Worm (Caenorhabditis elegans) whole organism, early embryonic: ENCODE results near the gene lgc-44.

Experiments used
- B0310.2 ChIP-seq: sonication (generic microtip); optimal IDR thresholded peaks from 2 replicates; lab custom pipeline; 2016; ENCODE audit warnings: mild to moderate bottlenecking, missing genetic modification characterization, missing compliant biosample characterization
- F13C5.2 ChIP-seq: sonication (generic microtip); optimal IDR thresholded peaks from 2 replicates; lab custom pipeline; 2017; ENCODE audit warnings: mild to moderate bottlenecking, missing genetic modification characterization, inconsistent platforms, missing compliant biosample characterization
- aly-1 ChIP-seq: sonication (generic microtip); optimal IDR thresholded peaks from 2 replicates; lab custom pipeline; 2016; ENCODE audit warnings: missing genetic modification characterization, missing compliant biosample characterization
- ama-1 ChIP-seq: fragments of 150-350 bp; optimal IDR thresholded peaks from 2 replicates; lab custom pipeline; 2014
- ceh-13 ChIP-seq: fragments of 200-800 bp; sonication (Bioruptor generic); optimal IDR thresholded peaks from 2 replicates; lab custom pipeline; 2018; ENCODE audit warnings: mild to moderate bottlenecking, missing genetic modification characterization, missing compliant biosample characterization
- ceh-36 ChIP-seq: sonication (generic microtip); optimal IDR thresholded peaks from 2 replicates; lab custom pipeline; 2016; ENCODE audit warnings: missing genetic modification characterization, inconsistent platforms, missing compliant biosample characterization
- flt-1 ChIP-seq: fragments of 200-800 bp; sonication (Bioruptor generic); IDR thresholded peaks from 2 replicates; pipeline ENCODE4 v1.3.6; 2022; ENCODE audit warnings: missing genetic modification characterization, missing compliant biosample characterization
- hmbx-1 ChIP-seq: sonication (generic microtip); optimal IDR thresholded peaks from 2 replicates; lab custom pipeline; 2016; ENCODE audit warnings: mild to moderate bottlenecking, missing genetic modification characterization, missing compliant biosample characterization
- hmg-4 ChIP-seq: fragments of 200-800 bp; sonication (Bioruptor generic); optimal IDR thresholded peaks from 2 replicates; lab custom pipeline; 2018; ENCODE audit warnings: mild to moderate bottlenecking, missing genetic modification characterization, missing compliant biosample characterization
- hnd-1 ChIP-seq: sonication (generic microtip); optimal IDR thresholded peaks from 2 replicates; lab custom pipeline; 2016; ENCODE audit warnings: missing genetic modification characterization, missing compliant biosample characterization
- pes-1 ChIP-seq: fragments of 200-800 bp; sonication (Bioruptor generic); IDR thresholded peaks from 2 replicates; pipeline ENCODE4 v1.3.6; 2022; ENCODE audit warnings: missing genetic modification reagents, missing genetic modification characterization, missing compliant biosample characterization
- scrt-1 ChIP-seq: fragments of 200-800 bp; sonication (Bioruptor generic); IDR thresholded peaks from 2 replicates; pipeline ENCODE4 v1.3.6; 2022; ENCODE audit warnings: missing genetic modification characterization, missing compliant biosample characterization
- sea-1 ChIP-seq: fragments of 200-800 bp; sonication (Bioruptor generic); conservative IDR thresholded peaks from 2 replicates; pipeline ENCODE4 v1.3.6; 2022; ENCODE audit warnings: missing genetic modification characterization, missing compliant biosample characterization
- tbx-11 ChIP-seq: fragments of 200-800 bp; sonication (Bioruptor generic); IDR thresholded peaks from 2 replicates; pipeline ENCODE4 v1.3.6; 2022; ENCODE audit warnings: missing genetic modification characterization, missing compliant biosample characterization
- tbx-37 ChIP-seq: fragments of 200-800 bp; sonication (Bioruptor generic); conservative IDR thresholded peaks from 2 replicates; pipeline ENCODE4 v1.3.6; 2022; ENCODE audit warnings: missing genetic modification reagents, missing genetic modification characterization, missing compliant biosample characterization
- tra-4 ChIP-seq: sonication (generic microtip); optimal IDR thresholded peaks from 2 replicates; lab custom pipeline; 2017; ENCODE audit warnings: missing genetic modification characterization, missing compliant biosample characterization

lgc-44 gene

ce11 chrV:11649254-11649653 lies 23.1 kb downstream of the lgc-44 start:
- no peak for TF ChIP-seq hmg-4

- TF ChIP-seq aly-1 (tag; lab: Kevin White, UChicago) (no peak), B0310.2 (tag; lab: Kevin White, UChicago) (no peak), hnd-1 (no peak), ceh-36 (tag; lab: Kevin White, UChicago) (no peak), hmg-4 (no peak), tbx-11 (GFP tag; lab: Robert Waterston, UW) (no peak), ceh-13 (GFP tag; lab: Kevin White, UChicago) (no peak), scrt-1 (GFP tag; lab: Robert Waterston, UW) (no peak), ama-1 (no peak), tbx-37 (GFP tag; lab: Robert Waterston, UW) (no peak)
Measured at ce11 chrV:11648435-11648834, 24.0 kb downstream of the lgc-44 start.

- TF ChIP-seq sea-1 (no peak), tbx-11 (GFP tag; lab: Robert Waterston, UW) (no peak), flt-1 (GFP tag; lab: Robert Waterston, UW) (no peak), hnd-1 (no peak), scrt-1 (GFP tag; lab: Robert Waterston, UW) (no peak), tbx-37 (GFP tag; lab: Robert Waterston, UW) (no peak), hmg-4 (no peak)
Measured at ce11 chrV:11647821-11648220, 24.6 kb downstream of the lgc-44 start.

ce11 chrV:11645244-11645643 lies 27.2 kb downstream of the lgc-44 start, which contains the start of gene skp-1:
TSS of gene skp-1 (plus strand) at chrV:11645481.
- TF ChIP-seq tbx-11 (GFP tag; lab: Robert Waterston, UW) (no peak), B0310.2 (tag; lab: Kevin White, UChicago) (no peak), aly-1 (tag; lab: Kevin White, UChicago) (no peak), hnd-1 (no peak)

- TF ChIP-seq pes-1 (GFP tag; lab: Robert Waterston, UW) = 0 out of 2 replicates have a peak, but pooled peaks have one; percentile 48
- peak; percentile 77 for TF ChIP-seq tbx-37 (GFP tag; lab: Robert Waterston, UW)
- no peak for TF ChIP-seq ceh-13 (GFP tag; lab: Kevin White, UChicago)
- no peak for TF ChIP-seq hnd-1
- no peak for TF ChIP-seq scrt-1 (GFP tag; lab: Robert Waterston, UW)
Measured at ce11 chrV:11644166-11644565, 28.2 kb downstream of the lgc-44 start, which contains the start of gene bir-1. TSS of gene bir-1 (plus strand) at chrV:11644477.

- TF ChIP-seq tbx-37 (GFP tag; lab: Robert Waterston, UW) (no peak), B0310.2 (tag; lab: Kevin White, UChicago) (no peak), aly-1 (tag; lab: Kevin White, UChicago) (no peak), tra-4 (tag; lab: Kevin White, UChicago) (no peak), scrt-1 (GFP tag; lab: Robert Waterston, UW) (no peak)
Measured at ce11 chrV:11641298-11641787, 31.1 kb downstream of the lgc-44 start.

ce11 chrV:11638634-11639117 lies 33.7 kb downstream of the lgc-44 start:
- TF ChIP-seq ama-1 (no peak), ceh-36 (tag; lab: Kevin White, UChicago) (peak; percentile 15)

- TF ChIP-seq tbx-11 (GFP tag; lab: Robert Waterston, UW) = no peak
- TF ChIP-seq hmbx-1 (tag; lab: Kevin White, UChicago) = no peak
- no peak for TF ChIP-seq F13C5.2 (tag; lab: Kevin White, UChicago)
- no peak for TF ChIP-seq pes-1 (GFP tag; lab: Robert Waterston, UW)
- no peak for TF ChIP-seq tbx-37 (GFP tag; lab: Robert Waterston, UW)
- TF ChIP-seq B0310.2 (tag; lab: Kevin White, UChicago) = no peak
- no peak for TF ChIP-seq flt-1 (GFP tag; lab: Robert Waterston, UW)
- TF ChIP-seq ceh-13 (GFP tag; lab: Kevin White, UChicago) = no peak
- no peak for TF ChIP-seq ceh-36 (tag; lab: Kevin White, UChicago)
- no peak for TF ChIP-seq tra-4 (tag; lab: Kevin White, UChicago)
- no peak for TF ChIP-seq scrt-1 (GFP tag; lab: Robert Waterston, UW)
- TF ChIP-seq sea-1 = no peak
- no peak for TF ChIP-seq aly-1 (tag; lab: Kevin White, UChicago)
- no peak for TF ChIP-seq hnd-1
- no peak for TF ChIP-seq ama-1
Measured at ce11 chrV:11637191-11637590, 35.2 kb downstream of the lgc-44 start, which contains the start of gene sipa-1. TSS of gene sipa-1 (minus strand) at chrV:11637291.

- TF ChIP-seq ceh-13 (GFP tag; lab: Kevin White, UChicago) (no peak), aly-1 (tag; lab: Kevin White, UChicago) (no peak), hnd-1 (no peak), ama-1 (no peak), tbx-11 (GFP tag; lab: Robert Waterston, UW) (no peak), ceh-36 (tag; lab: Kevin White, UChicago) (no peak), hmbx-1 (tag; lab: Kevin White, UChicago) (no peak), B0310.2 (tag; lab: Kevin White, UChicago) (no peak), pes-1 (GFP tag; lab: Robert Waterston, UW) (no peak)
Measured at ce11 chrV:11635587-11635986, 36.8 kb downstream of the lgc-44 start.
